Worm (Caenorhabditis elegans) whole organism, young adult: ENCODE data around the gene flp-14.

Experiments used
- B0261.1 ChIP-seq: sonication (generic microtip); optimal IDR thresholded peaks from 2 replicates; lab custom pipeline; 2016; ENCODE audit warnings: mild to moderate bottlenecking, missing genetic modification characterization, moderate library complexity, missing compliant biosample characterization
- D2030.7 ChIP-seq: fragments of 200-800 bp; sonication (Bioruptor generic); IDR thresholded peaks from 2 replicates; pipeline ENCODE4 v1.3.6; 2022; ENCODE audit warnings: missing genetic modification reagents, missing genetic modification characterization, missing compliant biosample characterization
- F23B12.7 ChIP-seq: sonication (generic microtip); optimal IDR thresholded peaks from 2 replicates; lab custom pipeline; 2017; ENCODE audit warnings: missing genetic modification characterization, mild to moderate bottlenecking, missing compliant biosample characterization, antibody characterized with exemption, moderate library complexity; ENCODE audit not compliant: insufficient read depth
- F37B4.10 ChIP-seq: fragments of 200-800 bp; sonication (Bioruptor generic); IDR thresholded peaks from 2 replicates; pipeline ENCODE4 v1.3.6; 2022; ENCODE audit warnings: missing genetic modification characterization, missing compliant biosample characterization
- F55B11.4 ChIP-seq: sonication (generic microtip); optimal IDR thresholded peaks from 2 replicates; lab custom pipeline; 2016; ENCODE audit warnings: missing compliant biosample characterization, missing genetic modification characterization, borderline replicate concordance; ENCODE audit not compliant: insufficient read depth
- F57C9.4 ChIP-seq: sonication (generic microtip); optimal IDR thresholded peaks from 2 replicates; lab custom pipeline; 2017; ENCODE audit warnings: mild to moderate bottlenecking, missing genetic modification characterization, missing compliant biosample characterization
- K12H6.12 ChIP-seq: fragments of 200-800 bp; sonication (Bioruptor generic); optimal IDR thresholded peaks from 2 replicates; lab custom pipeline; 2018; ENCODE audit warnings: mild to moderate bottlenecking, missing genetic modification characterization, missing compliant biosample characterization
- Y53G8AR.9 ChIP-seq: fragments of 200-800 bp; sonication (Bioruptor generic); conservative IDR thresholded peaks from 2 replicates; pipeline ENCODE4 v1.3.6; 2022; ENCODE audit warnings: missing genetic modification reagents, missing genetic modification characterization, missing compliant biosample characterization
- Y95B8A.8 ChIP-seq: fragments of 200-800 bp; sonication (Bioruptor generic); IDR thresholded peaks from 2 replicates; pipeline ENCODE4 v1.3.6; 2022; ENCODE audit warnings: missing genetic modification reagents, missing genetic modification characterization, missing compliant biosample characterization
- ZK185.1 ChIP-seq: sonication (generic microtip); optimal IDR thresholded peaks from 2 replicates; lab custom pipeline; 2016; ENCODE audit warnings: mild to moderate bottlenecking, missing genetic modification characterization, missing compliant biosample characterization; ENCODE audit not compliant: poor library complexity, severe bottlenecking
- aptf-2 ChIP-seq: fragments of 200-800 bp; sonication (Bioruptor generic); conservative IDR thresholded peaks from 2 replicates; pipeline ENCODE4 v1.3.6; 2022; ENCODE audit warnings: missing genetic modification reagents, missing genetic modification characterization, missing compliant biosample characterization
- attf-6 ChIP-seq: fragments of 200-800 bp; sonication (Bioruptor generic); IDR thresholded peaks from 2 replicates; pipeline ENCODE4 v1.3.6; 2022; ENCODE audit warnings: missing genetic modification reagents, missing genetic modification characterization, missing compliant biosample characterization
- ceh-27 ChIP-seq: fragments of 200-800 bp; sonication (Bioruptor generic); optimal IDR thresholded peaks from 2 replicates; lab custom pipeline; 2018; ENCODE audit warnings: mild to moderate bottlenecking, missing genetic modification characterization, moderate library complexity, missing compliant biosample characterization
- ceh-79 ChIP-seq: sonication (generic microtip); optimal IDR thresholded peaks from 2 replicates; lab custom pipeline; 2017; ENCODE audit warnings: mild to moderate bottlenecking, missing genetic modification characterization, missing compliant biosample characterization
- ceh-91 ChIP-seq: fragments of 200-800 bp; sonication (Bioruptor generic); IDR thresholded peaks from 2 replicates; pipeline ENCODE4 v1.3.6; 2022; ENCODE audit warnings: missing genetic modification reagents, missing genetic modification characterization, missing compliant biosample characterization
- die-1 ChIP-seq: sonication (generic microtip); optimal IDR thresholded peaks from 2 replicates; lab custom pipeline; 2016; ENCODE audit warnings: missing genotype, mild to moderate bottlenecking, missing genetic modification characterization, missing compliant biosample characterization
- dpl-1 ChIP-seq: fragments of 150-350 bp; optimal IDR thresholded peaks from 2 replicates; lab custom pipeline; 2014; ENCODE audit warnings: missing biosample characterization, missing genetic modification reagents, missing genetic modification characterization
- efl-1 ChIP-seq: fragments of 150-350 bp; optimal IDR thresholded peaks from 2 replicates; lab custom pipeline; 2014; ENCODE audit warnings: missing biosample characterization, missing genetic modification reagents, missing genetic modification characterization
- egrh-3 ChIP-seq: fragments of 200-800 bp; sonication (Bioruptor generic); IDR thresholded peaks from 2 replicates; pipeline ENCODE4 v1.3.6; 2022; ENCODE audit warnings: missing genetic modification reagents, missing genetic modification characterization, missing compliant biosample characterization
- hlh-12 ChIP-seq: sonication (generic microtip); optimal IDR thresholded peaks from 2 replicates; lab custom pipeline; 2016; ENCODE audit warnings: missing genetic modification characterization, missing compliant biosample characterization
- hmg-20 ChIP-seq: fragments of 200-800 bp; sonication (Bioruptor generic); IDR thresholded peaks from 2 replicates; pipeline ENCODE4 v1.3.6; 2022; ENCODE audit warnings: missing genetic modification reagents, missing genetic modification characterization, missing compliant biosample characterization
- let-526 ChIP-seq: fragments of 200-800 bp; sonication (Bioruptor generic); IDR thresholded peaks from 2 replicates; pipeline ENCODE4 v1.3.6; 2022; ENCODE audit warnings: missing genetic modification reagents, missing genetic modification characterization, missing compliant biosample characterization
- lin-26 ChIP-seq: fragments of 200-800 bp; sonication (Bioruptor generic); IDR thresholded peaks from 2 replicates; pipeline ENCODE4 v1.3.6; 2022; ENCODE audit warnings: missing genetic modification reagents, missing genetic modification characterization, missing compliant biosample characterization
- lir-1 ChIP-seq: fragments of 200-800 bp; sonication (Bioruptor generic); conservative IDR thresholded peaks from 2 replicates; pipeline ENCODE4 v1.3.6; 2022; ENCODE audit warnings: missing genetic modification reagents, missing genetic modification characterization, missing compliant biosample characterization
- lsl-1 ChIP-seq: fragments of 200-800 bp; sonication (Bioruptor generic); optimal IDR thresholded peaks from 2 replicates; lab custom pipeline; 2018; ENCODE audit warnings: mild to moderate bottlenecking, missing genetic modification characterization, moderate library complexity, missing compliant biosample characterization
- lsy-27 ChIP-seq: sonication (generic microtip); optimal IDR thresholded peaks from 2 replicates; lab custom pipeline; 2017; ENCODE audit warnings: missing genetic modification characterization, mild to moderate bottlenecking, missing compliant biosample characterization, antibody characterized with exemption, missing genotype, borderline replicate concordance; ENCODE audit not compliant: insufficient read depth
- madf-6 ChIP-seq: fragments of 200-800 bp; sonication (Bioruptor generic); IDR thresholded peaks from 2 replicates; pipeline ENCODE4 v1.3.6; 2022; ENCODE audit warnings: missing genetic modification reagents, missing genetic modification characterization, missing compliant biosample characterization
- mel-28 ChIP-seq: sonication (generic microtip); optimal IDR thresholded peaks from 2 replicates; lab custom pipeline; 2016; ENCODE audit warnings: borderline replicate concordance, mild to moderate bottlenecking, missing genetic modification characterization, missing compliant biosample characterization
- nfyb-1 ChIP-seq: fragments of 200-800 bp; sonication (Bioruptor generic); IDR thresholded peaks from 2 replicates; pipeline ENCODE4 v1.3.6; 2022; ENCODE audit warnings: missing genetic modification reagents, missing genetic modification characterization, missing compliant biosample characterization
- nhr-120 ChIP-seq: fragments of 200-800 bp; sonication (Bioruptor generic); IDR thresholded peaks from 2 replicates; pipeline ENCODE4 v1.3.6; 2022; ENCODE audit warnings: missing genetic modification characterization, missing compliant biosample characterization
- nhr-80 ChIP-seq: sonication (generic microtip); optimal IDR thresholded peaks from 2 replicates; lab custom pipeline; 2016; ENCODE audit warnings: missing genetic modification characterization, missing compliant biosample characterization
- pbrm-1 ChIP-seq: fragments of 200-800 bp; sonication (Bioruptor generic); IDR thresholded peaks from 2 replicates; pipeline ENCODE4 v1.3.6; 2022; ENCODE audit warnings: missing genetic modification reagents, missing genetic modification characterization, missing compliant biosample characterization
- pha-4 ChIP-seq: fragments of 150-350 bp; sonication (generic microtip); optimal IDR thresholded peaks from 2 replicates; lab custom pipeline; 2014; ENCODE audit warnings: missing biosample characterization, missing genetic modification reagents, missing genetic modification characterization
- rcor-1 ChIP-seq: fragments of 200-800 bp; sonication (Bioruptor generic); IDR thresholded peaks from 2 replicates; pipeline ENCODE4 v1.3.6; 2022; ENCODE audit warnings: missing genetic modification reagents, missing genetic modification characterization, missing compliant biosample characterization
- repo-1 ChIP-seq: sonication (generic microtip); optimal IDR thresholded peaks from 2 replicates; lab custom pipeline; 2017; ENCODE audit warnings: mild to moderate bottlenecking, missing genetic modification characterization, missing compliant biosample characterization
- snpc-1.1 ChIP-seq: sonication (generic microtip); optimal IDR thresholded peaks from 2 replicates; lab custom pipeline; 2017; ENCODE audit warnings: missing genetic modification characterization, mild to moderate bottlenecking, missing compliant biosample characterization, antibody characterized with exemption, moderate library complexity, missing genotype, missing genetic modification reagents; ENCODE audit not compliant: insufficient read depth
- snpc-1.3 ChIP-seq: sonication (generic microtip); optimal IDR thresholded peaks from 2 replicates; lab custom pipeline; 2017; ENCODE audit warnings: missing genetic modification characterization, mild to moderate bottlenecking, missing compliant biosample characterization, antibody characterized with exemption, moderate library complexity, missing genotype, missing genetic modification reagents; ENCODE audit not compliant: insufficient read depth
- snpc-3.4 ChIP-seq: sonication (generic microtip); optimal IDR thresholded peaks from 2 replicates; lab custom pipeline; 2017; ENCODE audit warnings: missing genetic modification characterization, mild to moderate bottlenecking, missing compliant biosample characterization, antibody characterized with exemption, moderate library complexity, missing genotype, missing genetic modification reagents
- tbx-9 ChIP-seq: sonication (generic microtip); optimal IDR thresholded peaks from 2 replicates; lab custom pipeline; 2016; ENCODE audit warnings: borderline replicate concordance, missing genetic modification characterization, inconsistent platforms, missing compliant biosample characterization
- zfh-2 ChIP-seq: fragments of 200-800 bp; sonication (Bioruptor generic); conservative IDR thresholded peaks from 2 replicates; pipeline ENCODE4 v1.3.6; 2022; ENCODE audit warnings: missing genetic modification reagents, missing genetic modification characterization, missing compliant biosample characterization
- zim-3 ChIP-seq: sonication (generic microtip); optimal IDR thresholded peaks from 2 replicates; lab custom pipeline; 2017; ENCODE audit warnings: mild to moderate bottlenecking, missing genetic modification characterization, moderate library complexity, missing compliant biosample characterization
- ztf-18 ChIP-seq: sonication (generic microtip); optimal IDR thresholded peaks from 2 replicates; lab custom pipeline; 2016; ENCODE audit warnings: missing genotype, mild to moderate bottlenecking, missing genetic modification characterization, missing compliant biosample characterization

flp-14 gene

DNA sequence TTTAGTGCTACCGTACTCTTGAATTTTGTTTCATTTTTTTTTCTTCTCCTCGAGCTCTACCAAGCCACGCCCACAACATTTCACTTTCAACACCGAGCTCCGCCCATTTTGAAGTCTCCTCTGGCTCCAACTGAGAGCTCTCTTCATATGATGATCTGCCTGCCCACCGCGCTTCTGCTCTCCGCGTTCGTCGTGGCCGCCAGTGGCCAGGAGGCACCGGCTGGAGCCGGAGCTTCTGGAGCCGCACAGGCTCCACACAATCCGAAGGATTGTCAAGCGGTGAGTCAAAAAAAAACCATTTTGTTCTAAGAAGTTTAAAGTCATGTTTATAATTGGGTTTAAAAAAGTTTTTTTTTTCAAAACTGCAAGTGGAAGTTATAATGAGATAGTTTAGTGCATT is at the start of gene flp-14:
flp-14 (plus strand) TSS at position 146 of the 400 bp plus-strand sequence.
- TF ChIP-seq egrh-3 (peak; percentile 77; the same call in 1 of the 2 replicates), zfh-2 (peak; percentile 85), lsl-1 (GFP tag; lab: Kevin White, UChicago) (no peak), pha-4 (tag; lab: Kevin White, UChicago) (no peak), dpl-1 (GFP tag; lab: Kevin White, UChicago) (no peak), F55B11.4 (no peak), snpc-3.4 (tag; lab: Kevin White, UChicago) (no peak), die-1 (tag; lab: Kevin White, UChicago) (no peak), zim-3 (tag; lab: Kevin White, UChicago) (no peak)

DNA sequence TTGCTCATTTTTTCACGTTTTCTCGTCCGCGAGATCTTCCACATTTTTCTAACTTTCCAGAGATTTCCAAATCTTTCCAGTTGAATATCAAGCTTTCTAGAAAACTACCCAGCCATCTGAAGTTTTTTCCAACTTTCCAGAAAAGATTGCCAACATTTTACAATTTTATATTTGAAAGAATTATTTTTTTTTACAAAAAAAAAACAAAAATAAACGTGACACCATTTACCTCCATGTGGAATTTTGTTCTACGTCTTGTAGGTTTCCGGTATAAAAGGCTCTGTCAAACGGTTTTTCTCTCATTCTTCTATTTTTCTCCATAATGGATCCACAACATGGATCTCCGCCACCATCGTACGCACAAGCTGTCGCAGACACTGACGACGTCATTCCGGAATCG is 45.7 kb upstream of the flp-14 start, which contains the start of gene Y37D8A.8:
Y37D8A.8 (plus strand) TSS at position 301 of the 400 bp plus-strand sequence.
- no peak for TF ChIP-seq zfh-2
- no peak for TF ChIP-seq lin-26 (GFP tag; lab: Robert Waterston, UW)
- no peak for TF ChIP-seq hlh-12
- TF ChIP-seq F23B12.7, result no peak
- TF ChIP-seq F37B4.10, result no peak
- TF ChIP-seq ceh-91 (GFP tag; lab: Robert Waterston, UW), result no peak
- TF ChIP-seq repo-1 (tag; lab: Kevin White, UChicago), result no peak
- TF ChIP-seq ceh-27 (GFP tag; lab: Kevin White, UChicago), result no peak
- TF ChIP-seq lsy-27 (tag; lab: Kevin White, UChicago), result no peak
- no peak for TF ChIP-seq nfyb-1
- no peak for TF ChIP-seq ztf-18 (tag; lab: Kevin White, UChicago)
- TF ChIP-seq nhr-80, result no peak
- no peak for TF ChIP-seq snpc-1.1 (tag; lab: Kevin White, UChicago)
- no peak for TF ChIP-seq Y53G8AR.9 (GFP tag; lab: Robert Waterston, UW)
- no peak for TF ChIP-seq tbx-9 (tag; lab: Kevin White, UChicago)
- TF ChIP-seq Y95B8A.8 (GFP tag; lab: Robert Waterston, UW), result no peak
- TF ChIP-seq, all 124 proteins: peak for 0

DNA sequence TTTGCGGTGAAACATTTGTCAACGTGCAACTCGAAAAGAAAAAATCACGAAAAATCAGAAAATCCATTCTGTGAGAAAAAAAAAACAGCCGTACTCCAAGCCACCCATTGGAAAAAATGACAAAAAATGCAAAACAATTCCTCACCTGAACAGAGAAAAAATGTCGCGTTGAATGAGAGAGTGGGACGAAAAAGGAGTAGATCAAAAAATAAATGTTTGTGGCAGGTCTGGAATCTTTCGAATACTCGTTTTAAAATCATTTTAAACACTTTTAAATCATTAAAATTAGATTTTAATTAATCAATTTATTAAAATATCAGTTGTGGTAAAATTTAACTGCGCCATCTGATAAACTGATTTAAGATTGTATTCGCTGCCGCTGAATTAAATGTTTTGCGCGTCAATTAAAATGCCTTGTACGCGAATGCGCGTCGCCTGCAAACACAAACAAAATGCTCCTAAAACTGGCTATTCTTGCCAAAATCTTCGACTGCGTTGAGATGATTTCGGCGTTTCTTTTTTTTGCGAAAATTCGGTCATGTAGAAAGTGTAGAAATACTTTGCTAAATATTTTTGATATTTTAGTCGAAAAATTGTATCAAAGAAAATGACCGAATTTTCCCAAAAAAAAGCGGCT is 40.1 kb upstream of the flp-14 start, which contains the start of gene Y37D8A.6:
Y37D8A.6 (minus strand) TSS at position 238 of the 637 bp plus-strand sequence.
- TF ChIP-seq D2030.7 (GFP tag; lab: Robert Waterston, UW), result 0 out of 2 replicates have a peak, but pooled peaks have one; percentile 7
- no peak for TF ChIP-seq F57C9.4
- TF ChIP-seq hmg-20 (GFP tag; lab: Robert Waterston, UW), result no peak
- peak; percentile 52 for TF ChIP-seq efl-1 (GFP tag; lab: Kevin White, UChicago)

DNA sequence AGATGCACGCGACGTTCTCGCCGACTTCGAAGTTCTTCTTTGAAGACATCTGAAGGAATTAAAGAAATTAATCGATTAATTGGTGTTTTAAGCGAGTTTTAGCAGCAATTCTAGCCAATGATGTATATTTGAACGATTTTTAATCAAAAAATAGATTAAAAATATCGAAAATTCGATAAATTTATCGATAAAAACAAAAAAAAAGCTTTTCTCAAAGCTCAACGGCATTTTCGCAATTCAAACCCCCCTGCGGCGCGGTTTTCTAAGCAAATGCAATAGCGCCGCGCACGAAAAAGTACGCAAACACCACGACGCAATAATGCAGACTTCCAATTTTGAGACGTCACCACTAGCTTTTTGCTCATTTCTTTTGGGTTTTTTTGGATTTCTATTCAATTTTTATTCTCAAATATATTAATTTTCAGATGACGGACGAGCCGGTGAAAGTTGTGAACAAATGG is 35.7 kb upstream of the flp-14 start, which contains the start of the genes mrg-1 and spcs-2:
mrg-1 (minus strand) TSS at position 51 of the 461 bp plus-strand sequence.
spcs-2 (plus strand) TSS at position 426 of the 461 bp plus-strand sequence.
- TF ChIP-seq ceh-27 (GFP tag; lab: Kevin White, UChicago) (peak; percentile 71), pbrm-1 (peak; percentile 91), B0261.1 (tag; lab: Kevin White, UChicago) (no peak), lir-1 (GFP tag; lab: Robert Waterston, UW) (no peak; the same call in 1 of the 2 replicates), nfyb-1 (peak; percentile 77), nhr-120 (GFP tag; lab: Robert Waterston, UW) (no peak), aptf-2 (GFP tag; lab: Robert Waterston, UW) (0 out of 2 replicates have a peak, but pooled peaks have one; percentile 55), snpc-1.3 (tag; lab: Kevin White, UChicago) (peak; percentile 88), rcor-1 (GFP tag; lab: Robert Waterston, UW) (peak; percentile 82), attf-6 (GFP tag; lab: Robert Waterston, UW) (no peak), let-526 (no peak), die-1 (tag; lab: Kevin White, UChicago) (no peak), ZK185.1 (tag; lab: Kevin White, UChicago) (peak; percentile 91), K12H6.12 (tag; lab: Kevin White, UChicago) (peak; percentile 52), ceh-79 (no peak), madf-6 (GFP tag; lab: Robert Waterston, UW) (peak; percentile 84), mel-28 (tag; lab: Kevin White, UChicago) (peak; percentile 18)
